Worm (Caenorhabditis elegans): ENCODE data around the gene nape-2.

DNA sequence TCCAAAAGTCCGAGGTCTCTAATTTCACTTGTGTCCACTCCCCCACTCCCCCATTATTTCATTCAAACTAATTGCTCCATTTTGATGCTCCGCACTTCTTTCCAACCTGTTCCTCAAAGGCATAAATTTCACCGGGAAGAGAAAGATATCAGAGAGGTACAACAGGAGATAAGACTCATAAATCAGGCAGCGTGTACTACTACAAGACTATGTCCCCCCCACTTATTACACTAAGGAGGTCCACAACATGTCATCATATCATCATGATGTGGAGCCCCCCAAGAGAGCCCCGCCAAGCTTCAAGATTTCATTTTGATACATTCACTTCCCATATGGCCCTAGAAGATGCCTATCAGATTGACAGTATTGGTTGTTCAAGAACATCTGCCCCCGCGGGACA, 26.7 kb upstream of the nape-2 start:
- TF ChIP-seq unc-86 (tag; optimal IDR thresholded peaks at IDR 0.05) (no peak), skn-1 (tag; optimal IDR thresholded peaks at IDR 0.05) (no peak), pqm-1 (tag; optimal IDR thresholded peaks at IDR 0.05) (no peak), tbx-2 (tag; optimal IDR thresholded peaks at IDR 0.05) (no peak), ceh-82 (tag; optimal IDR thresholded peaks at IDR 0.05) (no peak), tlp-1 (tag; optimal IDR thresholded peaks at IDR 0.05) (no peak), pag-3 (tag; optimal IDR thresholded peaks at IDR 0.05; ENCODE audit: borderline replicate concordance, insufficient read depth) (no peak), ztf-11 (tag; optimal IDR thresholded peaks at IDR 0.05) (no peak), zip-4 (GFP tag; optimal IDR thresholded peaks at IDR 0.05) (no peak), nhr-77 (tag; optimal IDR thresholded peaks at IDR 0.05) (no peak), unc-62 (GFP tag; optimal IDR thresholded peaks at IDR 0.05) (no peak)

Data from whole organism, L1 larva.